Worm (Caenorhabditis elegans) whole organism, L4 larva: ENCODE results near the gene C51E3.10.

Experiments
- F26F4.8 ChIP-seq: fragments of 200-800 bp; sonication (Bioruptor generic); conservative IDR thresholded peaks from 2 replicates; pipeline ENCODE4 v1.3.6; 2022; ENCODE audit warnings: missing genetic modification characterization, missing compliant biosample characterization
- F37D6.2 ChIP-seq: sonication (generic microtip); optimal IDR thresholded peaks from 2 replicates; lab custom pipeline; 2016; ENCODE audit warnings: mild to moderate bottlenecking, missing genetic modification characterization, missing compliant biosample characterization
- F44E2.7 ChIP-seq: fragments of 200-800 bp; sonication (Bioruptor generic); IDR thresholded peaks from 2 replicates; pipeline ENCODE4 v2.1.2; 2022; ENCODE audit warnings: missing genetic modification characterization, missing compliant biosample characterization
- F49E8.2 ChIP-seq: sonication (generic microtip); optimal IDR thresholded peaks from 2 replicates; lab custom pipeline; 2016; ENCODE audit warnings: missing compliant biosample characterization, mild to moderate bottlenecking, missing genetic modification characterization, borderline replicate concordance
- T26A8.4 ChIP-seq: fragments of 200-800 bp; sonication (Bioruptor generic); IDR thresholded peaks from 2 replicates; pipeline ENCODE4 v1.3.6; 2022; ENCODE audit warnings: missing genetic modification characterization, missing compliant biosample characterization
- Y48G9A.11 ChIP-seq: fragments of 200-800 bp; sonication (Bioruptor generic); IDR thresholded peaks from 2 replicates; pipeline ENCODE4 v1.3.6; 2022; ENCODE audit warnings: missing genetic modification reagents, missing genetic modification characterization, missing compliant biosample characterization
- Y5F2A.4 ChIP-seq: fragments of 200-800 bp; sonication (Bioruptor generic); optimal IDR thresholded peaks from 2 replicates; lab custom pipeline; 2018; ENCODE audit warnings: mild to moderate bottlenecking, missing genetic modification characterization, missing compliant biosample characterization
- aha-1 ChIP-seq: fragments of 150-350 bp; peaks from one replicate; lab custom pipeline; 2014; ENCODE audit warnings: missing biosample characterization, missing genetic modification characterization
- attf-4 ChIP-seq: sonication (generic microtip); optimal IDR thresholded peaks from 3 replicates; lab custom pipeline; 2017; ENCODE audit warnings: missing biosample characterization, missing genetic modification characterization
- ceh-20 ChIP-seq: fragments of 200-800 bp; sonication (Bioruptor generic); IDR thresholded peaks from 2 replicates; pipeline ENCODE4 v1.3.6; 2022; ENCODE audit warnings: missing genetic modification reagents, missing genetic modification characterization, missing compliant biosample characterization
- ceh-28 ChIP-seq: fragments of 150-350 bp; optimal IDR thresholded peaks from 2 replicates; lab custom pipeline; 2014; ENCODE audit warnings: missing biosample characterization, missing genetic modification reagents, missing genetic modification characterization
- ces-1 ChIP-seq: fragments of 150-350 bp; sonication (generic microtip); optimal IDR thresholded peaks from 4 replicates; lab custom pipeline; 2014; ENCODE audit warnings: missing biosample characterization, missing genetic modification reagents, missing genetic modification characterization
- cey-2 ChIP-seq: sonication (generic microtip); optimal IDR thresholded peaks from 3 replicates; lab custom pipeline; 2017; ENCODE audit warnings: missing genetic modification characterization, mild to moderate bottlenecking, missing compliant biosample characterization, antibody characterized with exemption, borderline replicate concordance; ENCODE audit not compliant: insufficient read depth
- daf-16 ChIP-seq, 3 experiments: sonication (generic microtip); optimal IDR thresholded peaks; 2 replicates each; lab custom pipeline; 2016 to 2017; ENCODE audit warnings: missing genetic modification characterization in 3 of 3, missing genetic modification reagents in 3 of 3, mild to moderate bottlenecking in 2 of 3, missing compliant biosample characterization in 2 of 3, missing biosample characterization in 1 of 3, moderate library complexity in 1 of 3
- daf-8 ChIP-seq: fragments of 200-800 bp; sonication (Bioruptor generic); IDR thresholded peaks from 2 replicates; pipeline ENCODE4 v1.3.6; 2022; ENCODE audit warnings: missing genetic modification characterization, missing compliant biosample characterization
- dmd-6 ChIP-seq: fragments of 200-800 bp; sonication (Bioruptor generic); IDR thresholded peaks from 2 replicates; pipeline ENCODE4 v1.3.6; 2022; ENCODE audit warnings: missing genetic modification reagents, missing genetic modification characterization, missing compliant biosample characterization
- egl-27 ChIP-seq: sonication (generic microtip); optimal IDR thresholded peaks from 3 replicates; lab custom pipeline; 2017; ENCODE audit warnings: missing biosample characterization, missing genetic modification reagents, missing genetic modification characterization
- fkh-10 ChIP-seq: fragments of 150-350 bp; optimal IDR thresholded peaks from 2 replicates; lab custom pipeline; 2014; ENCODE audit warnings: missing biosample characterization, missing genetic modification reagents, missing genetic modification characterization
- fos-1 ChIP-seq: fragments of 150-350 bp; optimal IDR thresholded peaks from 2 replicates; lab custom pipeline; 2014; ENCODE audit warnings: missing biosample characterization, missing genetic modification characterization
- hif-1 ChIP-seq, 2 experiments: sonication (generic microtip); optimal IDR thresholded peaks; 2 replicates each; lab custom pipeline; 2016 to 2017; ENCODE audit warnings: missing compliant biosample characterization in 2 of 2, missing genetic modification characterization in 2 of 2, missing genetic modification reagents in 2 of 2, missing genotype in 2 of 2, mild to moderate bottlenecking in 1 of 2
- jun-1 ChIP-seq: fragments of 150-350 bp; optimal IDR thresholded peaks from 2 replicates; lab custom pipeline; 2014; ENCODE audit warnings: missing biosample characterization, missing genetic modification reagents, missing genetic modification characterization
- lin-13 ChIP-seq: fragments of 150-350 bp; optimal IDR thresholded peaks from 2 replicates; lab custom pipeline; 2014; ENCODE audit warnings: missing biosample characterization, missing genetic modification reagents, missing genetic modification characterization
- lin-39 ChIP-seq: fragments of 150-350 bp; optimal IDR thresholded peaks from 2 replicates; lab custom pipeline; 2014; ENCODE audit warnings: missing biosample characterization, missing genetic modification reagents, missing genetic modification characterization
- lir-3 ChIP-seq: sonication (generic microtip); optimal IDR thresholded peaks from 2 replicates; lab custom pipeline; 2016; ENCODE audit warnings: mild to moderate bottlenecking, missing genetic modification characterization, missing compliant biosample characterization
- lsy-2 ChIP-seq, 2 experiments: fragments of 150-350 bp in 1 of 2; sonication (generic microtip) in 1 of 2; optimal IDR thresholded peaks; 2 replicates each; lab custom pipeline; 2014 to 2017; ENCODE audit warnings: missing biosample characterization in 2 of 2, missing genetic modification characterization in 2 of 2
- madf-5 ChIP-seq, 2 experiments: fragments of 200-800 bp; sonication (Bioruptor generic); IDR thresholded peaks; 2 replicates each; pipeline ENCODE4 v1.3.6; 2022; ENCODE audit warnings: missing compliant biosample characterization in 2 of 2, missing genetic modification characterization in 2 of 2
- madf-9 ChIP-seq: fragments of 200-800 bp; sonication (Bioruptor generic); conservative IDR thresholded peaks from 2 replicates; pipeline ENCODE4 v1.3.6; 2022; ENCODE audit warnings: missing genetic modification reagents, missing genetic modification characterization, missing compliant biosample characterization
- mdl-1 ChIP-seq, 2 experiments: fragments of 150-350 bp in 1 of 2; sonication (generic microtip) in 1 of 2; optimal IDR thresholded peaks; 2 replicates each; lab custom pipeline; 2014 to 2017; ENCODE audit warnings: missing biosample characterization in 2 of 2, missing genetic modification characterization in 2 of 2
- mdt-29 ChIP-seq: fragments of 200-800 bp; sonication (Bioruptor generic); IDR thresholded peaks from 2 replicates; pipeline ENCODE4 v1.3.6; 2022; ENCODE audit warnings: missing genetic modification reagents, missing genetic modification characterization, missing compliant biosample characterization
- mes-2 ChIP-seq: sonication (generic microtip); optimal IDR thresholded peaks from 2 replicates; lab custom pipeline; 2016; ENCODE audit warnings: missing genotype, mild to moderate bottlenecking, missing genetic modification characterization, missing compliant biosample characterization; ENCODE audit not compliant: poor library complexity, severe bottlenecking
- mxl-2 ChIP-seq: fragments of 200-800 bp; sonication (Bioruptor generic); conservative IDR thresholded peaks from 2 replicates; pipeline ENCODE4 v1.3.6; 2022; ENCODE audit warnings: missing genetic modification reagents, missing genetic modification characterization, missing compliant biosample characterization
- mxl-3 ChIP-seq: fragments of 200-800 bp; sonication (Bioruptor generic); optimal IDR thresholded peaks from 2 replicates; lab custom pipeline; 2018; ENCODE audit warnings: mild to moderate bottlenecking, missing genetic modification characterization, missing compliant biosample characterization
- nhr-111 ChIP-seq: fragments of 200-800 bp; sonication (Bioruptor generic); optimal IDR thresholded peaks from 2 replicates; lab custom pipeline; 2018; ENCODE audit warnings: mild to moderate bottlenecking, missing genetic modification characterization, missing compliant biosample characterization
- nhr-237 ChIP-seq: sonication (generic microtip); optimal IDR thresholded peaks from 2 replicates; lab custom pipeline; 2017; ENCODE audit warnings: missing biosample characterization, missing genetic modification characterization
- nhr-28 ChIP-seq: fragments of 150-350 bp; optimal IDR thresholded peaks from 2 replicates; lab custom pipeline; 2014; ENCODE audit warnings: missing biosample characterization, missing genetic modification characterization
- nhr-76 ChIP-seq: fragments of 150-350 bp; optimal IDR thresholded peaks from 2 replicates; lab custom pipeline; 2014; ENCODE audit warnings: missing biosample characterization, missing genetic modification characterization
- nhr-77 ChIP-seq: fragments of 150-350 bp; optimal IDR thresholded peaks from 2 replicates; lab custom pipeline; 2014; ENCODE audit warnings: missing biosample characterization, missing genetic modification characterization
- pha-4 ChIP-seq, 2 experiments: fragments of 150-350 bp in 1 of 2; fragments of 200-800 bp in 1 of 2; sonication (Bioruptor generic) in 1 of 2; IDR thresholded peaks in 1 of 2; optimal IDR thresholded peaks in 1 of 2; 2 replicates each; pipeline versions ENCODE4 v1.3.6 to Lab custom; 2014 to 2022; ENCODE audit warnings: missing genetic modification characterization in 2 of 2, missing genetic modification reagents in 2 of 2, missing biosample characterization in 1 of 2, missing compliant biosample characterization in 1 of 2
- php-3 ChIP-seq: fragments of 200-800 bp; sonication (Bioruptor generic); IDR thresholded peaks from 2 replicates; pipeline ENCODE4 v1.3.6; 2022; ENCODE audit warnings: missing genetic modification reagents, missing genetic modification characterization, missing compliant biosample characterization
- saeg-2 ChIP-seq: fragments of 200-800 bp; sonication (Bioruptor generic); IDR thresholded peaks from 2 replicates; pipeline ENCODE4 v1.3.6; 2022; ENCODE audit warnings: missing genetic modification reagents, missing genetic modification characterization, missing compliant biosample characterization
- sdz-12 ChIP-seq: fragments of 200-800 bp; sonication (Bioruptor generic); optimal IDR thresholded peaks from 2 replicates; lab custom pipeline; 2018; ENCODE audit warnings: mild to moderate bottlenecking, missing genetic modification characterization, missing compliant biosample characterization
- snpc-4 ChIP-seq: fragments of 150-350 bp; optimal IDR thresholded peaks from 2 replicates; lab custom pipeline; 2014; ENCODE audit warnings: missing biosample characterization, missing genetic modification characterization
- spr-3 ChIP-seq: fragments of 200-800 bp; sonication (Bioruptor generic); optimal IDR thresholded peaks from 2 replicates; lab custom pipeline; 2018; ENCODE audit warnings: mild to moderate bottlenecking, missing genetic modification characterization, missing compliant biosample characterization
- tag-97 ChIP-seq: fragments of 200-800 bp; sonication (Bioruptor generic); IDR thresholded peaks from 2 replicates; pipeline ENCODE4 v1.3.6; 2022; ENCODE audit warnings: missing genetic modification characterization, missing compliant biosample characterization
- tra-1 ChIP-seq: fragments of 200-800 bp; sonication (Bioruptor generic); IDR thresholded peaks from 2 replicates; pipeline ENCODE4 v1.3.6; 2022; ENCODE audit warnings: missing genetic modification reagents, missing genetic modification characterization, missing compliant biosample characterization
- unc-39 ChIP-seq: sonication (generic microtip); optimal IDR thresholded peaks from 2 replicates; lab custom pipeline; 2017; ENCODE audit warnings: missing biosample characterization, missing genetic modification characterization
- zag-1 ChIP-seq: fragments of 150-350 bp; optimal IDR thresholded peaks from 2 replicates; lab custom pipeline; 2014; ENCODE audit warnings: missing biosample characterization, missing genetic modification characterization
- zfp-2 ChIP-seq: sonication (generic microtip); optimal IDR thresholded peaks from 2 replicates; lab custom pipeline; 2016; ENCODE audit warnings: mild to moderate bottlenecking, missing genetic modification characterization, missing compliant biosample characterization
- zfp-3 ChIP-seq: fragments of 200-800 bp; sonication (Bioruptor generic); conservative IDR thresholded peaks from 2 replicates; pipeline ENCODE4 v1.3.6; 2022; ENCODE audit warnings: missing genetic modification reagents, missing genetic modification characterization, missing compliant biosample characterization
- ztf-11 ChIP-seq: fragments of 150-350 bp; optimal IDR thresholded peaks from 2 replicates; lab custom pipeline; 2014; ENCODE audit warnings: missing biosample characterization, missing genetic modification characterization
- ztf-7 ChIP-seq: fragments of 150-350 bp; optimal IDR thresholded peaks from 2 replicates; lab custom pipeline; 2014; ENCODE audit warnings: missing biosample characterization, missing genetic modification characterization

C51E3.10 gene

ce11 chrV:10178166-10178565 lies 17.2 kb upstream of the C51E3.10 start (continued):
- no peak for TF ChIP-seq F44E2.7 (GFP tag; lab: Robert Waterston, UW)
- no peak for TF ChIP-seq mxl-2
- no peak for TF ChIP-seq ceh-28 (tag; lab: Kevin White, UChicago)
- TF ChIP-seq mxl-3, result peak; percentile 24
- TF ChIP-seq nhr-237 (tag; lab: Kevin White, UChicago), result no peak
- peak; percentile 38 for TF ChIP-seq mes-2
- TF ChIP-seq nhr-76 (tag; lab: Kevin White, UChicago), result no peak
- no peak for TF ChIP-seq attf-4 (tag; lab: Kevin White, UChicago)
- no peak for TF ChIP-seq zfp-3 (GFP tag; lab: Robert Waterston, UW)
- TF ChIP-seq ztf-7, result no peak
- no peak for TF ChIP-seq T26A8.4 (GFP tag; lab: Robert Waterston, UW)
- no peak for TF ChIP-seq egl-27 (tag; lab: Kevin White, UChicago)
- no peak for TF ChIP-seq Y48G9A.11 (GFP tag; lab: Robert Waterston, UW)
- TF ChIP-seq F49E8.2 (tag; lab: Kevin White, UChicago), result no peak
- no peak for TF ChIP-seq sdz-12 (GFP tag; lab: Kevin White, UChicago)
- no peak for TF ChIP-seq unc-39
- TF ChIP-seq aha-1 (tag; lab: Kevin White, UChicago), result no peak
- peak; percentile 53 for TF ChIP-seq fkh-10 (GFP tag; lab: Kevin White, UChicago)
- no peak for TF ChIP-seq daf-8 (GFP tag; lab: Robert Waterston, UW)
- no peak for TF ChIP-seq lin-13
- peak in 1 of 2 experiments; percentile 64 for TF ChIP-seq lsy-2 (tag; optimal IDR thresholded peaks at IDR 0.05; lab: Kevin White, UChicago)
- TF ChIP-seq zfp-2 (tag; lab: Kevin White, UChicago), result no peak
- no peak for TF ChIP-seq spr-3 (GFP tag; lab: Kevin White, UChicago)
- TF ChIP-seq nhr-111 (GFP tag; lab: Kevin White, UChicago), result no peak
- no peak for TF ChIP-seq Y5F2A.4 (GFP tag; lab: Kevin White, UChicago)
- TF ChIP-seq madf-9 (GFP tag; lab: Robert Waterston, UW), result no peak
- TF ChIP-seq ces-1 (GFP tag; lab: Kevin White, UChicago), result no peak
- TF ChIP-seq zag-1 (tag; lab: Kevin White, UChicago), result peak; percentile 32
- peak; percentile 40 for TF ChIP-seq nhr-28 (tag; lab: Kevin White, UChicago)
- TF ChIP-seq ztf-11 (tag; lab: Kevin White, UChicago), result no peak
- TF ChIP-seq php-3 (GFP tag; lab: Robert Waterston, UW), result no peak
- TF ChIP-seq nhr-77, result no peak
- TF ChIP-seq F26F4.8 (GFP tag; lab: Robert Waterston, UW), result no peak
- no peak for TF ChIP-seq saeg-2 (GFP tag; lab: Robert Waterston, UW)
- TF ChIP-seq hif-1 (tag; optimal IDR thresholded peaks at IDR 0.05; lab: Kevin White, UChicago), result peak in 1 of 2 experiments; percentile 72
- peak; percentile 16; the same call in 1 of the 2 replicates for TF ChIP-seq dmd-6 (GFP tag; lab: Robert Waterston, UW)
- TF ChIP-seq F37D6.2 (tag; lab: Kevin White, UChicago), result no peak
- TF ChIP-seq daf-16 (GFP tag; optimal IDR thresholded peaks at IDR 0.05; lab: Kevin White, UChicago), result no peak
- TF ChIP-seq daf-16 (tag; optimal IDR thresholded peaks at IDR 0.05; lab: Kevin White, UChicago), result peak; percentile 12
- no peak for TF ChIP-seq snpc-4 (tag; lab: Kevin White, UChicago)
- TF ChIP-seq cey-2 (tag; lab: Kevin White, UChicago), result no peak
- peak in 1 of 2 experiments; percentile 17 for TF ChIP-seq mdl-1 (tag; optimal IDR thresholded peaks at IDR 0.05; lab: Kevin White, UChicago)
- no peak for TF ChIP-seq tag-97 (GFP tag; lab: Robert Waterston, UW)
- no peak for TF ChIP-seq lir-3 (tag; lab: Kevin White, UChicago)
- TF ChIP-seq madf-5 (GFP tag; IDR thresholded peaks at IDR 0.05; lab: Robert Waterston, UW), result no peak
- TF ChIP-seq pha-4 (GFP tag; IDR thresholded peaks at IDR 0.05; lab: Robert Waterston, UW), result no peak
- TF ChIP-seq pha-4 (tag; optimal IDR thresholded peaks at IDR 0.05; lab: Kevin White, UChicago), result no peak
- TF ChIP-seq ceh-20, result no peak
- no peak for TF ChIP-seq jun-1 (tag; lab: Kevin White, UChicago)
- TF ChIP-seq mdt-29 (GFP tag; lab: Robert Waterston, UW), result no peak
- TF ChIP-seq tra-1, result no peak
- TF ChIP-seq lin-39, result no peak
- TF ChIP-seq fos-1 (tag; lab: Kevin White, UChicago), result no peak
